Worm (Caenorhabditis elegans): Measurements from ENCODE around the gene srbc-32.

DNA sequence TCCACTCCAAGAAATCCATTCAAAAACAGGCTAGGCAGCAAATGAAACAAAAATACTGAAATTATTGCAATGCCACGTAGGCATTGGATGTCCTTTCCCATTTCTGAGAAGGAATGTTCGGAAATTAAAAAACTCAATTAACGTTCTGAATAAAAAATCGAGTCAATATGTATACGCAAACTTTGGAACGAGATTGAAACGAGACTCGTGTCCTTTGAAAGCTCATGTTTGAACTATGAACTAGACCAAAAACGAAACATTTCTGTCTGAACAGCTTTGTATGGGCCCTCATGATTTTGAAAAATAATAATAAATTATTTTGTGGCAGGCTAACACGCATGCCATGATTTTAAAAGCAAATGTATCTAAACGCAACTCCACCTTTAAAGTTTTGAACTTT, 11.7 kb downstream of the srbc-32 start, which contains the start of gene oac-2:
- TF ChIP-seq ceh-20 (GFP tag; IDR thresholded peaks at IDR 0.05) (no peak), mxl-3 (GFP tag; optimal IDR thresholded peaks at IDR 0.05) (no peak), daf-12 (tag; optimal IDR thresholded peaks at IDR 0.05) (no peak), nhr-11 (tag; optimal IDR thresholded peaks at IDR 0.05) (no peak)
